Fruit fly (Drosophila melanogaster): ENCODE measurements around the gene ogre.
A peak's percentile ranks its signal among the peaks of the same experiment; 100 is the strongest.

The ogre gene

dm6 chrX:6996965-6997652, 6.0 kb upstream of the ogre start:
- TF ChIP-seq CG7045 (GFP tag; optimal IDR thresholded peaks at IDR 0.05): no peak
- no peak for TF ChIP-seq Clk (GFP tag; optimal IDR thresholded peaks at IDR 0.05)
- TF ChIP-seq bab1 (GFP tag; optimal IDR thresholded peaks at IDR 0.05): no peak

- no peak for TF ChIP-seq toe (GFP tag; optimal IDR thresholded peaks at IDR 0.05)
- no peak for TF ChIP-seq CG14711 (tag; optimal IDR thresholded peaks at IDR 0.05)
- TF ChIP-seq cnc (optimal IDR thresholded peaks at IDR 0.05): no peak
- TF ChIP-seq CG12768 (GFP tag; optimal IDR thresholded peaks at IDR 0.05): no peak
- no peak for TF ChIP-seq CG5204 (GFP tag; optimal IDR thresholded peaks at IDR 0.05)
- no peak for TF ChIP-seq bab1 (GFP tag; optimal IDR thresholded peaks at IDR 0.05)
- TF ChIP-seq CG7101 (tag; optimal IDR thresholded peaks at IDR 0.05): no peak
- no peak for TF ChIP-seq CG1620 (GFP tag; optimal IDR thresholded peaks at IDR 0.05)
- TF ChIP-seq ovo (GFP tag; optimal IDR thresholded peaks at IDR 0.05): no peak
- TF ChIP-seq Clk (GFP tag; optimal IDR thresholded peaks at IDR 0.05): no peak
- TF ChIP-seq Hr96 (GFP tag; optimal IDR thresholded peaks at IDR 0.05): no peak
- TF ChIP-seq pad (GFP tag; optimal IDR thresholded peaks at IDR 0.05): no peak
- no peak for TF ChIP-seq CG7045 (GFP tag; optimal IDR thresholded peaks at IDR 0.05)
- no peak for TF ChIP-seq Crg-1 (GFP tag; optimal IDR thresholded peaks at IDR 0.05)
- TF ChIP-seq CG33017 (tag; optimal IDR thresholded peaks at IDR 0.05): no peak
- no peak for TF ChIP-seq kay (GFP tag; ENCODE audit: borderline replicate concordance)
- TF ChIP-seq tj (GFP tag; optimal IDR thresholded peaks at IDR 0.05): no peak
- no peak for TF ChIP-seq Mnt (GFP tag; optimal IDR thresholded peaks at IDR 0.05)
- TF ChIP-seq CG11617 (GFP tag; optimal IDR thresholded peaks at IDR 0.05): no peak
- no peak for TF ChIP-seq cic (GFP tag; optimal IDR thresholded peaks at IDR 0.05)
Observed at dm6 chrX:6996130-6996529, 5.0 kb upstream of the ogre start.

dm6 chrX:6995258-6995657, 4.1 kb upstream of the ogre start:
- no peak for TF ChIP-seq Hr96 (GFP tag; optimal IDR thresholded peaks at IDR 0.05)
- TF ChIP-seq tj (GFP tag; optimal IDR thresholded peaks at IDR 0.05): peak; percentile 97

dm6 chrX:6994473-6995179, 3.5 kb upstream of the ogre start:
- TF ChIP-seq Crg-1 (GFP tag; optimal IDR thresholded peaks at IDR 0.05) (peak; percentile 29), toe (GFP tag; optimal IDR thresholded peaks at IDR 0.05) (no peak), CG7101 (tag; optimal IDR thresholded peaks at IDR 0.05) (peak; percentile 8), Clk (GFP tag; optimal IDR thresholded peaks at IDR 0.05) (no peak), cic (GFP tag; optimal IDR thresholded peaks at IDR 0.05) (no peak), CG14711 (tag; optimal IDR thresholded peaks at IDR 0.05) (no peak), CG11617 (GFP tag; optimal IDR thresholded peaks at IDR 0.05) (no peak), ovo (GFP tag; optimal IDR thresholded peaks at IDR 0.05) (no peak), cnc (optimal IDR thresholded peaks at IDR 0.05) (no peak), Mnt (GFP tag; optimal IDR thresholded peaks at IDR 0.05) (peak; percentile 6), CG1620 (GFP tag; optimal IDR thresholded peaks at IDR 0.05) (no peak), kay (GFP tag; ENCODE audit: borderline replicate concordance) (peak; percentile 54)

- TF ChIP-seq tj (GFP tag; optimal IDR thresholded peaks at IDR 0.05) (peak; percentile 95), CG7101 (tag; optimal IDR thresholded peaks at IDR 0.05) (peak; percentile 92), CG5204 (GFP tag; optimal IDR thresholded peaks at IDR 0.05) (peak; percentile 32), bab1 (GFP tag; optimal IDR thresholded peaks at IDR 0.05) (peak; percentile 89), cic (GFP tag; optimal IDR thresholded peaks at IDR 0.05) (no peak), toe (GFP tag; optimal IDR thresholded peaks at IDR 0.05) (no peak), CG1620 (GFP tag; optimal IDR thresholded peaks at IDR 0.05) (peak; percentile 83), ovo (GFP tag; optimal IDR thresholded peaks at IDR 0.05) (peak; percentile 23), CG12768 (GFP tag; optimal IDR thresholded peaks at IDR 0.05) (no peak), Crg-1 (GFP tag; optimal IDR thresholded peaks at IDR 0.05) (peak; percentile 54), Clk (GFP tag; optimal IDR thresholded peaks at IDR 0.05) (no peak), CG33017 (tag; optimal IDR thresholded peaks at IDR 0.05) (no peak), Hr96 (GFP tag; optimal IDR thresholded peaks at IDR 0.05) (peak; percentile 85), pad (GFP tag; optimal IDR thresholded peaks at IDR 0.05) (peak; percentile 78), Mnt (GFP tag; optimal IDR thresholded peaks at IDR 0.05) (peak; percentile 81), CG7045 (GFP tag; optimal IDR thresholded peaks at IDR 0.05) (peak; percentile 11), kay (GFP tag; ENCODE audit: borderline replicate concordance) (no peak), CG14711 (tag; optimal IDR thresholded peaks at IDR 0.05) (peak; percentile 84), cnc (optimal IDR thresholded peaks at IDR 0.05) (no peak), CG11617 (GFP tag; optimal IDR thresholded peaks at IDR 0.05) (peak; percentile 78)
Observed at dm6 chrX:6993753-6994152, 2.6 kb upstream of the ogre start.

DNA sequence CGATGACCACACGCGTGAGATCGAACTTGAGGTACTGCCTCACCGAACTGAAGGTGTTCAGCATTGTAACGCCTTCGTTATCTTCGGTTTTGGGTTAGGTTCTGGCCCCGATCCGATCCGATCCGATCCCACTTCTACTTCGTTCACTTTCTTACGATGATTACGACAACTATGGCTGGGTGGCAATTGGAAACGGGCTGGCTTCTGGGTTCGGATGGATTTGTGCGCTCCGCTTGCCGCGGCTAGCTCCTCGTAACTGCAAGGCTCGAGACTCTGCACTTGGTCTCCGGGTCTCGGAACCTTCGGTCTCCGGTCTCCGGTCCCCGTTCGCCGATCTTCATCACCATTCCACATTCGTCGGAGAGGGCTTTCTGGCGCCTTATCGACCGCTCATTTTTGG, 2.2 kb upstream of the ogre start, which contains the start of gene Inx7:
Inx7 (minus strand) TSS at position 263 of the 400 bp plus-strand sequence.
- no peak for TF ChIP-seq CG7045 (GFP tag; optimal IDR thresholded peaks at IDR 0.05)
- TF ChIP-seq CG11617 (GFP tag; optimal IDR thresholded peaks at IDR 0.05): no peak
- TF ChIP-seq CG12768 (GFP tag; optimal IDR thresholded peaks at IDR 0.05): no peak
- TF ChIP-seq ovo (GFP tag; optimal IDR thresholded peaks at IDR 0.05): no peak
- TF ChIP-seq toe (GFP tag; optimal IDR thresholded peaks at IDR 0.05): no peak
- TF ChIP-seq kay (GFP tag; ENCODE audit: borderline replicate concordance): no peak
- TF ChIP-seq Mnt (GFP tag; optimal IDR thresholded peaks at IDR 0.05): no peak
- TF ChIP-seq cnc (optimal IDR thresholded peaks at IDR 0.05): no peak
- no peak for TF ChIP-seq Hr96 (GFP tag; optimal IDR thresholded peaks at IDR 0.05)
- TF ChIP-seq tj (GFP tag; optimal IDR thresholded peaks at IDR 0.05): no peak
- no peak for TF ChIP-seq CG5204 (GFP tag; optimal IDR thresholded peaks at IDR 0.05)
- no peak for TF ChIP-seq CG14711 (tag; optimal IDR thresholded peaks at IDR 0.05)
- no peak for TF ChIP-seq bab1 (GFP tag; optimal IDR thresholded peaks at IDR 0.05)
- TF ChIP-seq Clk (GFP tag; optimal IDR thresholded peaks at IDR 0.05): no peak
- TF ChIP-seq CG7101 (tag; optimal IDR thresholded peaks at IDR 0.05): no peak
- TF ChIP-seq CG33017 (tag; optimal IDR thresholded peaks at IDR 0.05): no peak
- no peak for TF ChIP-seq cic (GFP tag; optimal IDR thresholded peaks at IDR 0.05)

All from whole organism, adult.